Fruit fly (Drosophila melanogaster) S2 (cell line): ENCODE results near the gene LysB.
"Not testable (repeated sequence)": the region's sequence is repeated elsewhere in the genome, so short reads cannot be mapped to it uniquely, and the experiment has no call there.

ENCODE experiments used
- CG8478 ChIP-seq: fragments of >200 bp; optimal IDR thresholded peaks from 2 replicates; lab custom pipeline; 2018
- CTCF ChIP-seq, 2 experiments: fragments of >200 bp; optimal IDR thresholded peaks; 2 replicates each; lab custom pipeline; 2018

LysB gene

dm6 chr3L:1227303-1227797 is 20.2 kb downstream of the LysB start, which contains the start of gene LysS:
Gene LysS (plus strand): TSS chr3L:1227747.
- TF ChIP-seq CG8478 (lab: Kevin White, UChicago) (no peak), CTCF (optimal IDR thresholded peaks at IDR 0.05; lab: Kevin White, UChicago) (no peak)

dm6 chr3L:1232582-1232981 is 25.4 kb downstream of the LysB start, which contains the start of gene CG33965:
Gene CG33965 (plus strand): TSS chr3L:1232882.
- TF ChIP-seq CG8478 (lab: Kevin White, UChicago) (no peak), CTCF (optimal IDR thresholded peaks at IDR 0.05; lab: Kevin White, UChicago) (no peak)

- TF ChIP-seq CG8478 (lab: Kevin White, UChicago) = no peak
- no peak for TF ChIP-seq CTCF (optimal IDR thresholded peaks at IDR 0.05; lab: Kevin White, UChicago)
These were observed 26.7 kb downstream of the LysB start, which contains the start of gene CG33966 for dm6 chr3L:1233830-1234229. Gene CG33966 (plus strand): TSS chr3L:1234130.

- no peak for TF ChIP-seq CTCF (optimal IDR thresholded peaks at IDR 0.05; lab: Kevin White, UChicago)
These were observed 28.3 kb downstream of the LysB start, which contains the start of gene galene for dm6 chr3L:1235426-1235825. Gene galene (plus strand): TSS chr3L:1235726.

dm6 chr3L:1238219-1238618 is 31.0 kb downstream of the LysB start, which contains the start of gene CG9192:
Gene CG9192 (minus strand): TSS chr3L:1238319.
- TF ChIP-seq CTCF (optimal IDR thresholded peaks at IDR 0.05; lab: Kevin White, UChicago) (no peak), CG8478 (lab: Kevin White, UChicago) (no peak)

- not testable (repeated sequence) for TF ChIP-seq CTCF (optimal IDR thresholded peaks at IDR 0.05; lab: Kevin White, UChicago); CG8478 (lab: Kevin White, UChicago)
These were observed 38.6 kb downstream of the LysB start, which contains the start of gene Klp61F for dm6 chr3L:1245810-1246209. Gene Klp61F (minus strand): TSS chr3L:1245910.

- TF ChIP-seq CTCF (optimal IDR thresholded peaks at IDR 0.05; lab: Kevin White, UChicago); CG8478 (lab: Kevin White, UChicago): not testable (repeated sequence)
These were observed 39.7 kb downstream of the LysB start, which contains the start of gene CG32318 for dm6 chr3L:1246823-1247222. Gene CG32318 (minus strand): TSS chr3L:1246923.

- TF ChIP-seq CG8478 (lab: Kevin White, UChicago) = no peak
- TF ChIP-seq CTCF (optimal IDR thresholded peaks at IDR 0.05; lab: Kevin White, UChicago) = peak; percentile 8 to 30
These were observed 40.6 kb downstream of the LysB start, which contains the start of the genes Psf1 and Sac1 for dm6 chr3L:1247627-1248295. Gene Psf1 (minus strand): TSS chr3L:1247677. Gene Sac1 (plus strand): TSS chr3L:1247817.

dm6 chr3L:1250396-1250795 is 43.2 kb downstream of the LysB start, which contains the start of gene Bfc:
Gene Bfc (plus strand): TSS chr3L:1250696.
- no peak for TF ChIP-seq CTCF (optimal IDR thresholded peaks at IDR 0.05; lab: Kevin White, UChicago)
- TF ChIP-seq CG8478 (lab: Kevin White, UChicago) = no peak

- no peak for TF ChIP-seq CG8478 (lab: Kevin White, UChicago)
- no peak for TF ChIP-seq CTCF (optimal IDR thresholded peaks at IDR 0.05; lab: Kevin White, UChicago)
These were observed 44.5 kb downstream of the LysB start, which contains the start of the genes CG9130 and CG9133 for dm6 chr3L:1251712-1252111. Gene CG9130 (plus strand): TSS chr3L:1252012. Gene CG9133 (plus strand): TSS chr3L:1252012.

dm6 chr3L:1256061-1256780 is 49.0 kb downstream of the LysB start, which contains the start of gene tfc:
Gene tfc (plus strand): TSS chr3L:1256449.
- no peak for TF ChIP-seq CG8478 (lab: Kevin White, UChicago)
- TF ChIP-seq CTCF (optimal IDR thresholded peaks at IDR 0.05; lab: Kevin White, UChicago) = no peak
